Fruit fly (Drosophila melanogaster) whole organism, embryonic: Measurements from ENCODE around the gene Ir21a.

Experiments used
- BtbVII ChIP-seq: fragments of 200-800 bp; sonication (Bioruptor generic); optimal IDR thresholded peaks from 3 replicates; lab custom pipeline; 2017; ENCODE audit warnings: missing biosample characterization, mild to moderate bottlenecking, missing genetic modification characterization
- CG1024 ChIP-seq: fragments of 200-800 bp; sonication (Bioruptor generic); IDR thresholded peaks from 2 replicates; pipeline ENCODE4 v1.3.6; 2022; ENCODE audit warnings: missing biosample characterization, missing genetic modification characterization
- CG10267 ChIP-seq: fragments of 200-800 bp; sonication (Bioruptor generic); optimal IDR thresholded peaks from 2 replicates; lab custom pipeline; 2018; ENCODE audit warnings: missing biosample characterization, mild to moderate bottlenecking, missing genetic modification characterization, moderate library complexity
- CG14050 ChIP-seq: fragments of 200-800 bp; sonication (Bioruptor generic); IDR thresholded peaks from 3 replicates; pipeline ENCODE4 v1.3.6; 2022; ENCODE audit warnings: missing biosample characterization, missing genetic modification characterization
- CG14710 ChIP-seq: fragments of 200-800 bp; sonication (Bioruptor generic); optimal IDR thresholded peaks from 3 replicates; lab custom pipeline; 2019; ENCODE audit warnings: missing biosample characterization, mild to moderate bottlenecking, missing genetic modification characterization, moderate library complexity
- CG15011 ChIP-seq: fragments of 200-800 bp; sonication (Bioruptor generic); optimal IDR thresholded peaks from 3 replicates; lab custom pipeline; 2018; ENCODE audit warnings: missing biosample characterization, mild to moderate bottlenecking, missing genetic modification characterization
- CG15479 ChIP-seq: fragments of 200-800 bp; sonication (Bioruptor generic); optimal IDR thresholded peaks from 3 replicates; lab custom pipeline; 2019; ENCODE audit warnings: missing biosample characterization, mild to moderate bottlenecking, missing genetic modification characterization, moderate library complexity
- CG16813 ChIP-seq: fragments of 200-800 bp; sonication (Bioruptor generic); IDR thresholded peaks from 3 replicates; pipeline ENCODE4 v1.3.6; 2022; ENCODE audit warnings: missing biosample characterization, missing genetic modification characterization; ENCODE audit not compliant: partially characterized antibody
- CG16815 ChIP-seq: fragments of 200-800 bp; sonication (Bioruptor generic); optimal IDR thresholded peaks from 3 replicates; lab custom pipeline; 2017; ENCODE audit warnings: missing biosample characterization, mild to moderate bottlenecking, missing genetic modification characterization
- CG18599 ChIP-seq: fragments of 200-800 bp; sonication (Bioruptor generic); optimal IDR thresholded peaks from 3 replicates; lab custom pipeline; 2017; ENCODE audit warnings: missing biosample characterization, missing genetic modification characterization, mild to moderate bottlenecking, moderate library complexity, missing genetic modification reagents
- CG5953 ChIP-seq: fragments of 200-800 bp; sonication (Bioruptor generic); IDR thresholded peaks from 2 replicates; pipeline ENCODE4 v1.3.6; 2022; ENCODE audit warnings: missing biosample characterization, missing genetic modification characterization
- CG7372 ChIP-seq: fragments of 200-800 bp; sonication (Bioruptor generic); IDR thresholded peaks from 2 replicates; pipeline ENCODE4 v1.3.6; 2022; ENCODE audit warnings: missing biosample characterization, missing genetic modification characterization
- CG7745 ChIP-seq: fragments of 200-800 bp; sonication (Bioruptor generic); optimal IDR thresholded peaks from 2 replicates; lab custom pipeline; 2018; ENCODE audit warnings: missing biosample characterization, mild to moderate bottlenecking, missing genetic modification characterization, moderate library complexity
- CG8388 ChIP-seq: fragments of 200-800 bp; sonication (Bioruptor generic); optimal IDR thresholded peaks from 2 replicates; lab custom pipeline; 2019; ENCODE audit warnings: missing biosample characterization, mild to moderate bottlenecking, missing genetic modification characterization, moderate library complexity
- CG9876 ChIP-seq: fragments of 200-800 bp; sonication (Bioruptor generic); optimal IDR thresholded peaks from 2 replicates; lab custom pipeline; 2016; ENCODE audit warnings: missing biosample characterization, missing genetic modification characterization
- Dll ChIP-seq: fragments of 200-800 bp; sonication (Bioruptor generic); IDR thresholded peaks from 4 replicates; pipeline ENCODE4 v1.3.6; 2022; ENCODE audit warnings: missing biosample characterization, missing genetic modification characterization; ENCODE audit not compliant: partially characterized antibody
- Doc2 ChIP-seq: fragments of 200-800 bp; sonication (Bioruptor generic); IDR thresholded peaks from 2 replicates; pipeline ENCODE4 v1.3.6; 2022; ENCODE audit warnings: missing biosample characterization, missing genetic modification characterization
- Gsc ChIP-seq: fragments of 200-800 bp; sonication (Bioruptor generic); IDR thresholded peaks from 2 replicates; pipeline ENCODE4 v1.3.6; 2022; ENCODE audit warnings: missing biosample characterization, missing genetic modification characterization
- H2.0 ChIP-seq: fragments of 200-800 bp; sonication (Bioruptor generic); IDR thresholded peaks from 2 replicates; pipeline ENCODE4 v1.3.6; 2022; ENCODE audit warnings: missing biosample characterization, missing genetic modification characterization
- HLHmδ ChIP-seq: fragments of 200-800 bp; sonication (Bioruptor generic); optimal IDR thresholded peaks from 2 replicates; lab custom pipeline; 2018; ENCODE audit warnings: missing biosample characterization, mild to moderate bottlenecking, missing genetic modification characterization, moderate library complexity
- HmgD ChIP-seq: fragments of 200-800 bp; sonication (Bioruptor generic); optimal IDR thresholded peaks from 3 replicates; lab custom pipeline; 2016; ENCODE audit warnings: missing biosample characterization, missing genetic modification characterization
- HmgZ ChIP-seq: fragments of 200-800 bp; sonication (Bioruptor generic); optimal IDR thresholded peaks from 2 replicates; lab custom pipeline; 2018; ENCODE audit warnings: missing biosample characterization, mild to moderate bottlenecking, missing genetic modification characterization
- Hsf ChIP-seq: fragments of 200-800 bp; sonication (Bioruptor generic); optimal IDR thresholded peaks from 3 replicates; lab custom pipeline; 2016; ENCODE audit warnings: missing biosample characterization, missing genetic modification characterization
- Mad ChIP-seq: fragments of 200-800 bp; sonication (Bioruptor generic); optimal IDR thresholded peaks from 2 replicates; lab custom pipeline; 2016; ENCODE audit warnings: missing biosample characterization, missing genetic modification characterization
- Med ChIP-seq: fragments of 200-800 bp; sonication (Bioruptor generic); peaks from one replicate; lab custom pipeline; 2016; ENCODE audit warnings: missing biosample characterization, missing genetic modification characterization, mild to moderate bottlenecking, inconsistent platforms, moderate library complexity
- Pdp1 ChIP-seq, 2 experiments: fragments of 200-800 bp; sonication (Bioruptor generic); optimal IDR thresholded peaks; 3 replicates each; lab custom pipeline; 2016; ENCODE audit warnings: missing biosample characterization in 2 of 2, missing genetic modification characterization in 2 of 2, mild to moderate bottlenecking in 1 of 2, moderate library complexity in 1 of 2
- Ravus ChIP-seq: fragments of 200-800 bp; sonication (Bioruptor generic); IDR thresholded peaks from 2 replicates; pipeline ENCODE4 v1.3.6; 2022; ENCODE audit warnings: missing biosample characterization, missing genetic modification characterization
- croc ChIP-seq: fragments of 200-800 bp; sonication (Bioruptor generic); conservative IDR thresholded peaks from 3 replicates; pipeline ENCODE4 v1.3.6; 2022; ENCODE audit warnings: missing biosample characterization, missing genetic modification characterization
- crp ChIP-seq, 2 experiments: fragments of 200-800 bp; sonication (Bioruptor generic); optimal IDR thresholded peaks; 2 replicates in 1 of 2; 3 replicates in 1 of 2; lab custom pipeline; 2017; ENCODE audit warnings: missing biosample characterization in 2 of 2, missing genetic modification characterization in 2 of 2, mild to moderate bottlenecking in 1 of 2, moderate library complexity in 1 of 2
- dati ChIP-seq: fragments of 200-800 bp; sonication (Bioruptor generic); IDR thresholded peaks from 2 replicates; pipeline ENCODE4 v1.3.6; 2022; ENCODE audit warnings: missing biosample characterization, missing genetic modification characterization
- dimm ChIP-seq: fragments of 200-800 bp; sonication (Bioruptor generic); IDR thresholded peaks from 2 replicates; pipeline ENCODE4 v1.3.6; 2022; ENCODE audit warnings: missing biosample characterization, missing genetic modification characterization
- eyg ChIP-seq: fragments of 200-800 bp; sonication (Bioruptor generic); optimal IDR thresholded peaks from 3 replicates; lab custom pipeline; 2016; ENCODE audit warnings: missing biosample characterization, missing genetic modification characterization
- fu2 ChIP-seq: fragments of 200-800 bp; sonication (Bioruptor generic); optimal IDR thresholded peaks from 2 replicates; lab custom pipeline; 2016; ENCODE audit warnings: missing biosample characterization, missing genetic modification characterization
- gsb-n ChIP-seq: fragments of 200-800 bp; sonication (Bioruptor generic); optimal IDR thresholded peaks from 3 replicates; lab custom pipeline; 2018; ENCODE audit warnings: missing biosample characterization, mild to moderate bottlenecking, missing genetic modification characterization
- her ChIP-seq: fragments of 200-800 bp; sonication (Bioruptor generic); optimal IDR thresholded peaks from 2 replicates; lab custom pipeline; 2016; ENCODE audit warnings: missing biosample characterization, missing genetic modification characterization
- hkb ChIP-seq, 2 experiments: fragments of 200-800 bp in 1 of 2; fragments of >200 bp in 1 of 2; sonication (Bioruptor generic) in 1 of 2; IDR thresholded peaks in 1 of 2; optimal IDR thresholded peaks in 1 of 2; 2 replicates each; pipeline versions ENCODE4 v1.3.6 to Lab custom; 2017 to 2022; ENCODE audit warnings: missing biosample characterization in 1 of 2, missing genetic modification characterization in 1 of 2
- jing ChIP-seq: fragments of 200-800 bp; sonication (Bioruptor generic); optimal IDR thresholded peaks from 2 replicates; lab custom pipeline; 2018; ENCODE audit warnings: missing biosample characterization, mild to moderate bottlenecking, missing genetic modification characterization
- jumu ChIP-seq: fragments of 200-800 bp; sonication (Bioruptor generic); optimal IDR thresholded peaks from 3 replicates; lab custom pipeline; 2016; ENCODE audit warnings: missing biosample characterization, missing genetic modification characterization
- kah ChIP-seq: fragments of 200-800 bp; sonication (Bioruptor generic); optimal IDR thresholded peaks from 2 replicates; lab custom pipeline; 2018; ENCODE audit warnings: missing biosample characterization, mild to moderate bottlenecking, missing genetic modification characterization
- klu ChIP-seq: fragments of 200-800 bp; sonication (Bioruptor generic); IDR thresholded peaks from 2 replicates; pipeline ENCODE4 v1.3.6; 2022; ENCODE audit warnings: missing biosample characterization, missing genetic modification characterization
- org-1 ChIP-seq: fragments of 200-800 bp; sonication (Bioruptor generic); optimal IDR thresholded peaks from 2 replicates; lab custom pipeline; 2017; ENCODE audit warnings: missing biosample characterization, missing genetic modification characterization
- prd ChIP-seq, 3 experiments: fragments of >200 bp in 2 of 3; fragments of 200-800 bp in 1 of 3; sonication (Bioruptor generic) in 1 of 3; optimal IDR thresholded peaks in 2 of 3; IDR thresholded peaks in 1 of 3; 2 replicates in 2 of 3; 3 replicates in 1 of 3; pipeline versions ENCODE4 v1.3.6 to Lab custom; 2017 to 2022; ENCODE audit warnings: missing biosample characterization in 1 of 3, missing genetic modification characterization in 1 of 3
- psq ChIP-seq: fragments of 200-800 bp; sonication (Bioruptor generic); optimal IDR thresholded peaks from 2 replicates; lab custom pipeline; 2017; ENCODE audit warnings: missing biosample characterization, missing genetic modification characterization
- pum ChIP-seq: fragments of 200-800 bp; sonication (Bioruptor generic); optimal IDR thresholded peaks from 2 replicates; lab custom pipeline; 2016; ENCODE audit warnings: missing biosample characterization, missing genetic modification characterization
- row ChIP-seq: fragments of 200-800 bp; sonication (Bioruptor generic); IDR thresholded peaks from 3 replicates; pipeline ENCODE4 v1.3.6; 2022; ENCODE audit warnings: missing biosample characterization, missing genetic modification characterization
- sens ChIP-seq: fragments of 200-800 bp; sonication (Bioruptor generic); peaks from one replicate; lab custom pipeline; 2016; ENCODE audit warnings: missing biosample characterization, missing genetic modification characterization
- slbo ChIP-seq: fragments of 200-800 bp; sonication (Bioruptor generic); IDR thresholded peaks from 2 replicates; pipeline ENCODE4 v1.3.6; 2022; ENCODE audit warnings: missing biosample characterization, missing genetic modification characterization
- unpg ChIP-seq: fragments of 200-800 bp; sonication (Bioruptor generic); optimal IDR thresholded peaks from 3 replicates; lab custom pipeline; 2018; ENCODE audit warnings: missing biosample characterization, mild to moderate bottlenecking, missing genetic modification characterization, moderate library complexity

Gene Ir21a

dm6 chr2L:66369-67278, 41.7 kb upstream of the Ir21a start, which contains the start of gene dbr (continued):
- TF ChIP-seq CG18599 (GFP tag; lab: Kevin White, UChicago) (peak; percentile 22), jing (GFP tag; lab: Kevin White, UChicago) (no peak), prd (optimal IDR thresholded peaks at IDR 0.05; lab: Kevin White, UChicago) (no peak), prd (GFP tag; IDR thresholded peaks at IDR 0.05; lab: Robert Waterston, UW) (no peak), CG1024 (GFP tag; lab: Robert Waterston, UW) (no peak), CG15479 (GFP tag; lab: Kevin White, UChicago) (peak; percentile 45), org-1 (GFP tag; lab: Kevin White, UChicago) (no peak), dati (GFP tag; lab: Robert Waterston, UW) (no peak), H2.0 (GFP tag; lab: Robert Waterston, UW) (no peak), Dll (GFP tag; lab: Robert Waterston, UW) (no peak), CG7372 (GFP tag; lab: Robert Waterston, UW) (no peak), gsb-n (tag; lab: Kevin White, UChicago) (peak; percentile 35), klu (GFP tag; lab: Robert Waterston, UW) (no peak), Pdp1 (GFP tag; optimal IDR thresholded peaks at IDR 0.05; lab: Kevin White, UChicago) (peak in 1 of 2 experiments; percentile 92), crp (GFP tag; optimal IDR thresholded peaks at IDR 0.05; lab: Kevin White, UChicago) (no peak), Hsf (GFP tag; lab: Kevin White, UChicago) (no peak), CG16815 (GFP tag; lab: Kevin White, UChicago) (no peak), BtbVII (GFP tag; lab: Kevin White, UChicago) (peak; percentile 44), kah (GFP tag; lab: Kevin White, UChicago) (peak; percentile 26), Med (peak; percentile 65), CG9876 (GFP tag; lab: Kevin White, UChicago) (no peak), jumu (GFP tag; lab: Kevin White, UChicago) (no peak), CG7745 (tag; lab: Kevin White, UChicago) (no peak), row (GFP tag; lab: Robert Waterston, UW) (peak; percentile 15; the same call in 1 of the 3 replicates), slbo (GFP tag; lab: Robert Waterston, UW) (no peak), HmgZ (tag; lab: Kevin White, UChicago) (peak; percentile 68), CG8388 (GFP tag; lab: Kevin White, UChicago) (no peak), pum (no peak), CG10267 (tag; lab: Kevin White, UChicago) (no peak), eyg (GFP tag; lab: Kevin White, UChicago) (no peak), CG14050 (GFP tag; lab: Robert Waterston, UW) (no peak), CG15011 (GFP tag; lab: Kevin White, UChicago) (no peak), CG5953 (GFP tag; lab: Robert Waterston, UW) (no peak), Doc2 (GFP tag; lab: Robert Waterston, UW) (no peak), CG14710 (no peak), fu2 (GFP tag; lab: Kevin White, UChicago) (no peak), dimm (no peak), croc (no peak), HmgD (GFP tag; lab: Kevin White, UChicago) (no peak), CG16813 (GFP tag; lab: Robert Waterston, UW) (no peak), Ravus (GFP tag; lab: Robert Waterston, UW) (no peak), Mad (GFP tag; lab: Kevin White, UChicago) (no peak), sens (GFP tag; lab: Kevin White, UChicago) (peak; percentile 84), her (GFP tag; lab: Kevin White, UChicago) (no peak), HLHmδ (GFP tag; lab: Kevin White, UChicago) (peak; percentile 68), hkb (optimal IDR thresholded peaks at IDR 0.05; lab: Kevin White, UChicago) (no peak), hkb (GFP tag; IDR thresholded peaks at IDR 0.05; lab: Robert Waterston, UW) (no peak), unpg (GFP tag; lab: Kevin White, UChicago) (no peak), Gsc (GFP tag; lab: Robert Waterston, UW) (no peak), psq (GFP tag; lab: Kevin White, UChicago) (no peak)
